Worm (Caenorhabditis elegans): ENCODE measurements around the gene zyg-12.
A peak's percentile ranks its signal among the peaks of the same experiment; 100 is the strongest.

Gene zyg-12

ce11 chrII:4941541-4942206 lies 8.0 kb upstream of the zyg-12 start, which contains the start of gene ZK546.19 (continued):
- peak; percentile 69 for TF ChIP-seq lin-14 (GFP tag; optimal IDR thresholded peaks at IDR 0.05)
- no peak for TF ChIP-seq elt-3 (tag; optimal IDR thresholded peaks at IDR 0.05)
- peak; percentile 31 for TF ChIP-seq C16A3.4 (tag; optimal IDR thresholded peaks at IDR 0.05)
- no peak for TF ChIP-seq sptf-1 (tag; optimal IDR thresholded peaks at IDR 0.05)
- peak in 1 of 2 experiments; percentile 15 for TF ChIP-seq lsy-2 (tag; optimal IDR thresholded peaks at IDR 0.05)
- TF ChIP-seq hlh-4 (tag; optimal IDR thresholded peaks at IDR 0.05): no peak
- TF ChIP-seq nhr-71 (tag; optimal IDR thresholded peaks at IDR 0.05): peak; percentile 39
- no peak for TF ChIP-seq hpl-2 (GFP tag; optimal IDR thresholded peaks at IDR 0.05)
- TF ChIP-seq elt-2 (tag; optimal IDR thresholded peaks at IDR 0.05): peak; percentile 39
- no peak for TF ChIP-seq fkh-10 (GFP tag; optimal IDR thresholded peaks at IDR 0.05)
- no peak for TF ChIP-seq ceh-8 (GFP tag; optimal IDR thresholded peaks at IDR 0.05)
- no peak for TF ChIP-seq vab-15 (tag; optimal IDR thresholded peaks at IDR 0.05)
- no peak for TF ChIP-seq nhr-11 (tag; optimal IDR thresholded peaks at IDR 0.05)
- peak; percentile 60 for TF ChIP-seq nhr-85 (tag)
- TF ChIP-seq ama-1 (optimal IDR thresholded peaks at IDR 0.05): no peak
- TF ChIP-seq nhr-84 (tag; optimal IDR thresholded peaks at IDR 0.05): no peak
- no peak for TF ChIP-seq nhr-237 (tag; optimal IDR thresholded peaks at IDR 0.05)
- TF ChIP-seq C34B4.2 (tag; optimal IDR thresholded peaks at IDR 0.05): no peak
- TF ChIP-seq sox-4 (tag; optimal IDR thresholded peaks at IDR 0.05): no peak
- TF ChIP-seq xbp-1 (tag; optimal IDR thresholded peaks at IDR 0.05): no peak
- TF ChIP-seq aha-1 (tag; optimal IDR thresholded peaks at IDR 0.05): no peak
- TF ChIP-seq pag-3 (tag; optimal IDR thresholded peaks at IDR 0.05; ENCODE audit: borderline replicate concordance, insufficient read depth): no peak
- no peak for TF ChIP-seq nhr-12 (tag; optimal IDR thresholded peaks at IDR 0.05)
- no peak for TF ChIP-seq egl-13 (tag; optimal IDR thresholded peaks at IDR 0.05)

ce11 chrII:4942397-4942796 lies 7.3 kb upstream of the zyg-12 start:
- TF ChIP-seq C16A3.4 (tag; optimal IDR thresholded peaks at IDR 0.05): peak; percentile 72
- TF ChIP-seq isw-1 (GFP tag; IDR thresholded peaks at IDR 0.05): no peak
- TF ChIP-seq elt-2 (tag; optimal IDR thresholded peaks at IDR 0.05): no peak
- no peak for TF ChIP-seq ets-5 (GFP tag; IDR thresholded peaks at IDR 0.05)
- no peak for TF ChIP-seq sptf-1 (tag; optimal IDR thresholded peaks at IDR 0.05)
- no peak for TF ChIP-seq fkh-4 (tag; optimal IDR thresholded peaks at IDR 0.05; ENCODE audit: borderline replicate concordance)
- no peak for TF ChIP-seq C34B4.2 (tag; optimal IDR thresholded peaks at IDR 0.05)
- TF ChIP-seq alr-1 (tag; optimal IDR thresholded peaks at IDR 0.05; ENCODE audit: borderline replicate concordance): no peak
- no peak for TF ChIP-seq lin-39 (tag; optimal IDR thresholded peaks at IDR 0.05)
- TF ChIP-seq nhr-85 (tag): peak; percentile 63
- no peak for TF ChIP-seq vab-15 (tag; optimal IDR thresholded peaks at IDR 0.05)
- TF ChIP-seq F16B12.6 (tag; optimal IDR thresholded peaks at IDR 0.05): no peak
- TF ChIP-seq egl-27 (tag; optimal IDR thresholded peaks at IDR 0.05): no peak
- TF ChIP-seq nhr-19 (GFP tag; conservative IDR thresholded peaks at IDR 0.05): peak; percentile 57
- TF ChIP-seq mef-2 (tag; optimal IDR thresholded peaks at IDR 0.05): no peak
- TF ChIP-seq snu-23 (GFP tag; optimal IDR thresholded peaks at IDR 0.05): peak; percentile 66
- no peak for TF ChIP-seq snpc-4 (tag; optimal IDR thresholded peaks at IDR 0.05)
- TF ChIP-seq xbp-1 (tag; optimal IDR thresholded peaks at IDR 0.05): peak; percentile 44
- TF ChIP-seq irx-1 (tag; optimal IDR thresholded peaks at IDR 0.05): no peak
- no peak for TF ChIP-seq sox-4 (tag; optimal IDR thresholded peaks at IDR 0.05)
- TF ChIP-seq lin-35 (GFP tag; optimal IDR thresholded peaks at IDR 0.05): peak; percentile 14 to 62
- TF ChIP-seq ceh-90 (tag; optimal IDR thresholded peaks at IDR 0.05): no peak
- TF ChIP-seq ceh-8 (GFP tag; optimal IDR thresholded peaks at IDR 0.05): no peak
- no peak for TF ChIP-seq nhr-84 (tag; optimal IDR thresholded peaks at IDR 0.05)
- no peak for TF ChIP-seq Y116A8C.19 (tag; optimal IDR thresholded peaks at IDR 0.05; ENCODE audit: borderline replicate concordance)
- TF ChIP-seq dsc-1 (tag; optimal IDR thresholded peaks at IDR 0.05): peak; percentile 31
- peak; percentile 45 to 52 for TF ChIP-seq efl-1 (optimal IDR thresholded peaks at IDR 0.05)
- TF ChIP-seq efl-1 (GFP tag; optimal IDR thresholded peaks at IDR 0.05 in 1 of 2): peak; percentile 23 to 96
- no peak for TF ChIP-seq nhr-76 (tag; optimal IDR thresholded peaks at IDR 0.05)
- no peak for TF ChIP-seq zag-1 (tag; optimal IDR thresholded peaks at IDR 0.05)
- no peak for TF ChIP-seq egl-13 (tag; optimal IDR thresholded peaks at IDR 0.05)
- peak; percentile 57 for TF ChIP-seq nhr-71 (tag; optimal IDR thresholded peaks at IDR 0.05)
- TF ChIP-seq mep-1 (tag; optimal IDR thresholded peaks at IDR 0.05): peak; percentile 43
- no peak for TF ChIP-seq ceh-63 (GFP tag; optimal IDR thresholded peaks at IDR 0.05)
- no peak for TF ChIP-seq lin-15B (tag; optimal IDR thresholded peaks at IDR 0.05)
- TF ChIP-seq zip-4 (GFP tag; optimal IDR thresholded peaks at IDR 0.05): peak; percentile 23
- peak; percentile 6 to 28 for TF ChIP-seq lsy-2 (tag; optimal IDR thresholded peaks at IDR 0.05)
- no peak for TF ChIP-seq fos-1 (tag; optimal IDR thresholded peaks at IDR 0.05)
- TF ChIP-seq ztf-4 (tag; optimal IDR thresholded peaks at IDR 0.05): no peak
